Worm (Caenorhabditis elegans): ENCODE measurements around the gene F57G12.1.

Gene F57G12.1

ce11 chrX:12204334-12204733 lies 32.9 kb upstream of the F57G12.1 start:
- TF ChIP-seq nhr-129 (tag; optimal IDR thresholded peaks at IDR 0.05) = peak; percentile 37
- TF ChIP-seq nhr-21 (tag; optimal IDR thresholded peaks at IDR 0.05) = no peak
- peak; percentile 51 for TF ChIP-seq sem-4 (tag; optimal IDR thresholded peaks at IDR 0.05)
- TF ChIP-seq ztf-11 (tag; optimal IDR thresholded peaks at IDR 0.05) = no peak
- no peak for TF ChIP-seq F13H6.1 (tag; optimal IDR thresholded peaks at IDR 0.05)
- TF ChIP-seq snpc-4 (tag; optimal IDR thresholded peaks at IDR 0.05) = peak; percentile 9
- TF ChIP-seq mbf-1 (tag; optimal IDR thresholded peaks at IDR 0.05) = no peak
- TF ChIP-seq ceh-82 (tag; optimal IDR thresholded peaks at IDR 0.05) = no peak
- TF ChIP-seq egl-27 (tag; optimal IDR thresholded peaks at IDR 0.05) = no peak
- TF ChIP-seq zag-1 (tag; optimal IDR thresholded peaks at IDR 0.05) = peak; percentile 50
- no peak for TF ChIP-seq nhr-23 (tag; optimal IDR thresholded peaks at IDR 0.05)
- TF ChIP-seq crh-2 (tag; optimal IDR thresholded peaks at IDR 0.05) = no peak
- no peak for TF ChIP-seq lin-39 (tag; optimal IDR thresholded peaks at IDR 0.05)
- TF ChIP-seq nhr-25 (tag; optimal IDR thresholded peaks at IDR 0.05) = no peak
- TF ChIP-seq R02D3.7 (tag; optimal IDR thresholded peaks at IDR 0.05) = no peak
- no peak for TF ChIP-seq ZK546.5 (tag; optimal IDR thresholded peaks at IDR 0.05)
- TF ChIP-seq nhr-77 (tag; optimal IDR thresholded peaks at IDR 0.05) = no peak
- no peak for TF ChIP-seq ztf-4 (tag; optimal IDR thresholded peaks at IDR 0.05)
- no peak for TF ChIP-seq blmp-1 (tag; optimal IDR thresholded peaks at IDR 0.05; ENCODE audit: insufficient read depth)
- no peak for TF ChIP-seq peb-1 (tag; optimal IDR thresholded peaks at IDR 0.05)
- no peak for TF ChIP-seq unc-62 (GFP tag; optimal IDR thresholded peaks at IDR 0.05)
- peak; percentile 48 for TF ChIP-seq sma-9 (GFP tag; optimal IDR thresholded peaks at IDR 0.05)
- TF ChIP-seq sma-9 (tag; optimal IDR thresholded peaks at IDR 0.05) = no peak
- no peak for TF ChIP-seq nhr-10 (tag; optimal IDR thresholded peaks at IDR 0.05)
- no peak for TF ChIP-seq lin-13 (GFP tag; optimal IDR thresholded peaks at IDR 0.05)
- no peak for TF ChIP-seq unc-55 (GFP tag; optimal IDR thresholded peaks at IDR 0.05)
- no peak for TF ChIP-seq unc-39 (tag; optimal IDR thresholded peaks at IDR 0.05)
- no peak for TF ChIP-seq elt-3 (tag; optimal IDR thresholded peaks at IDR 0.05)
- TF ChIP-seq mdl-1 (tag; optimal IDR thresholded peaks at IDR 0.05) = peak in 1 of 2 experiments; percentile 31
- peak; percentile 59 for TF ChIP-seq C34F6.9 (tag; optimal IDR thresholded peaks at IDR 0.05)
- TF ChIP-seq ceh-16 (tag; optimal IDR thresholded peaks at IDR 0.05) = no peak
- TF ChIP-seq lsy-2 (tag; optimal IDR thresholded peaks at IDR 0.05) = peak; percentile 16 to 25
- no peak for TF ChIP-seq mab-5 (tag; optimal IDR thresholded peaks at IDR 0.05)

- TF ChIP-seq C34F6.9 (tag; optimal IDR thresholded peaks at IDR 0.05) (peak; percentile 37), unc-62 (GFP tag; optimal IDR thresholded peaks at IDR 0.05) (no peak)
Observed at ce11 chrX:12201840-12202239, 30.4 kb upstream of the F57G12.1 start.

ce11 chrX:12201435-12201834 lies 30.0 kb upstream of the F57G12.1 start:
- TF ChIP-seq R02D3.7 (tag; optimal IDR thresholded peaks at IDR 0.05) = no peak
- TF ChIP-seq sem-4 (tag; optimal IDR thresholded peaks at IDR 0.05) = no peak
- TF ChIP-seq mbf-1 (tag; optimal IDR thresholded peaks at IDR 0.05) = no peak
- no peak for TF ChIP-seq ztf-11 (tag; optimal IDR thresholded peaks at IDR 0.05)
- no peak for TF ChIP-seq skn-1 (tag; optimal IDR thresholded peaks at IDR 0.05)
- no peak for TF ChIP-seq crh-2 (tag; optimal IDR thresholded peaks at IDR 0.05)

ce11 chrX:12200577-12200976 lies 29.1 kb upstream of the F57G12.1 start:
- TF ChIP-seq egl-27 (tag; optimal IDR thresholded peaks at IDR 0.05) = no peak
- peak; percentile 3 for TF ChIP-seq ztf-4 (tag; optimal IDR thresholded peaks at IDR 0.05)
- no peak for TF ChIP-seq Y55F3AM.14 (GFP tag; optimal IDR thresholded peaks at IDR 0.05)
- TF ChIP-seq nhr-237 (tag; optimal IDR thresholded peaks at IDR 0.05) = no peak
- no peak for TF ChIP-seq sma-3 (GFP tag; optimal IDR thresholded peaks at IDR 0.05)
- no peak for TF ChIP-seq nhr-12 (tag; optimal IDR thresholded peaks at IDR 0.05)
- TF ChIP-seq lin-13 (GFP tag; optimal IDR thresholded peaks at IDR 0.05) = peak; percentile 28
- no peak for TF ChIP-seq lin-11 (tag; optimal IDR thresholded peaks at IDR 0.05)
- TF ChIP-seq ama-1 (optimal IDR thresholded peaks at IDR 0.05) = no peak
- TF ChIP-seq nhr-23 (tag; optimal IDR thresholded peaks at IDR 0.05) = no peak
- peak; percentile 54 for TF ChIP-seq sma-9 (GFP tag; optimal IDR thresholded peaks at IDR 0.05)
- TF ChIP-seq sma-9 (tag; optimal IDR thresholded peaks at IDR 0.05) = no peak
- peak; percentile 37 for TF ChIP-seq nhr-129 (tag; optimal IDR thresholded peaks at IDR 0.05)
- no peak for TF ChIP-seq skn-1 (tag; optimal IDR thresholded peaks at IDR 0.05)
- no peak for TF ChIP-seq elt-1 (tag; optimal IDR thresholded peaks at IDR 0.05)
- no peak for TF ChIP-seq unc-62 (GFP tag; optimal IDR thresholded peaks at IDR 0.05)
- TF ChIP-seq elt-3 (tag; optimal IDR thresholded peaks at IDR 0.05) = no peak
- TF ChIP-seq crh-2 (tag; optimal IDR thresholded peaks at IDR 0.05) = peak; percentile 72
- peak in 1 of 2 experiments; percentile 59 for TF ChIP-seq lsy-2 (tag; optimal IDR thresholded peaks at IDR 0.05)
- peak; percentile 9 for TF ChIP-seq unc-55 (GFP tag; optimal IDR thresholded peaks at IDR 0.05)
- TF ChIP-seq mbf-1 (tag; optimal IDR thresholded peaks at IDR 0.05) = no peak
- TF ChIP-seq snpc-4 (tag; optimal IDR thresholded peaks at IDR 0.05) = no peak
- TF ChIP-seq C34F6.9 (tag; optimal IDR thresholded peaks at IDR 0.05) = peak; percentile 72
- no peak for TF ChIP-seq ztf-1 (GFP tag; conservative IDR thresholded peaks at IDR 0.05)
- TF ChIP-seq gmeb-1 (tag; optimal IDR thresholded peaks at IDR 0.05) = no peak
- peak; percentile 33 for TF ChIP-seq nhr-21 (tag; optimal IDR thresholded peaks at IDR 0.05)
- TF ChIP-seq dmd-4 (tag; optimal IDR thresholded peaks at IDR 0.05) = peak; percentile 7
- TF ChIP-seq nhr-6 (tag; optimal IDR thresholded peaks at IDR 0.05) = peak; percentile 39
- TF ChIP-seq nhr-25 (tag; optimal IDR thresholded peaks at IDR 0.05) = no peak
